4 worm cellular contexts compared by ENCODE assay signal in the genomic region with DNA sequence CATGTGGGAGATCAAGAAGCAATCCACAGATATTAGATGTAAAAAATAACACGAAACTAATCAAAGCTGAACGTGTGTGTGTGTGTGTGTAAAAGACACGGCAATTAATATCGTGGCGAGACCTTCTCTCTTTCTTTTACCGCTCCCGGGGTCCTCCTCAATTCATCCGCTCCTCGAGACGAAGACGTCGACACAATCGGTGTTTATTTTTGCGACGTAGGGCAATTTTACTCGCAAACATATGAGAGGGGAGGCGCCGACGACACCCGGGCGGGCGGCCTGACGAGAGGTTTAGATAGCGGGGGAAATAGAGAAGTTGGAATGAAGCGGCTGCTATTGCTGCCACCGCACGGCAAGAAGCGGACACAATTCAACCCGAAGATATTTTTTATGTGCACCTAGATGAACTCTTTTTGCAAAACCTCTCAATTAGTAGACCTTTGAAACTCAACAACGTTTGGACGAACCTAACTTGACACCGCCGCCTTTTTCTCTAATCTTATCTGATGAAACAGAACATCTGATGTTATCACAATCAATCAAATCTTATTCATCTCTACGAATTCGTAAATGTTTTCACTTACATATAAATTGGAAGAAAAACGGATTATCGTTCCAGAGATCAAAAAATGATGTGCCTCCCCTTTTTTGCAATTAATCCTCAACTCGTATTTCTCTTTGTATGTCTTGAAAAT.
TF ChIP-seq lines count a peak whose summit lies in the region.

No protein-coding gene starts in this region.

TF ChIP-seq in whole organism, L2 larva, 48 proteins besides CTCF, POLR2A, EP300 and RAD21:
- peak; percentile 27 for TF ChIP-seq sma-9 (GFP tag; optimal IDR thresholded peaks at IDR 0.05; lab: Kevin White, UChicago)
- no peak for TF ChIP-seq sma-9 (tag; optimal IDR thresholded peaks at IDR 0.05; lab: Kevin White, UChicago)
- TF ChIP-seq nhr-25 (tag; optimal IDR thresholded peaks at IDR 0.05; lab: Kevin White, UChicago), result peak; percentile 12
- peak; percentile 81 for TF ChIP-seq elt-1 (tag; optimal IDR thresholded peaks at IDR 0.05; lab: Kevin White, UChicago)
- TF ChIP-seq F13H6.1 (tag; optimal IDR thresholded peaks at IDR 0.05; lab: Kevin White, UChicago), result peak; percentile 30
- no peak for TF ChIP-seq fos-1 (tag; optimal IDR thresholded peaks at IDR 0.05; lab: Kevin White, UChicago)
TF ChIP-seq in whole organism, L2 larva: peak in this region for 4.

TF ChIP-seq in whole organism, L4 larva, 104 proteins besides CTCF, POLR2A, EP300 and RAD21 (continues in another document):
- no peak for TF ChIP-seq dpl-1 (GFP tag; optimal IDR thresholded peaks at IDR 0.05; lab: Kevin White, UChicago)
- no peak for TF ChIP-seq nhr-11 (tag; optimal IDR thresholded peaks at IDR 0.05; lab: Kevin White, UChicago)
- TF ChIP-seq dmd-9 (GFP tag; IDR thresholded peaks at IDR 0.05; lab: Robert Waterston, UW), result no peak
- 0 out of 2 replicates have a peak, but pooled peaks have one; percentile 12 for TF ChIP-seq hmg-1.1 (GFP tag; IDR thresholded peaks at IDR 0.05; lab: Robert Waterston, UW)
- no peak for TF ChIP-seq duxl-1 (tag; optimal IDR thresholded peaks at IDR 0.05; lab: Kevin White, UChicago; ENCODE audit: poor library complexity)
- no peak for TF ChIP-seq unc-130 (GFP tag; optimal IDR thresholded peaks at IDR 0.05; lab: Kevin White, UChicago)
- TF ChIP-seq madf-9 (GFP tag; conservative IDR thresholded peaks at IDR 0.05; lab: Robert Waterston, UW), result no peak
- no peak for TF ChIP-seq daf-12 (tag; optimal IDR thresholded peaks at IDR 0.05; lab: Kevin White, UChicago)
- no peak for TF ChIP-seq ceh-32 (tag; optimal IDR thresholded peaks at IDR 0.05; lab: Kevin White, UChicago; ENCODE audit: poor library complexity)
- no peak for TF ChIP-seq spr-3 (GFP tag; optimal IDR thresholded peaks at IDR 0.05; lab: Kevin White, UChicago)
- TF ChIP-seq lir-3 (tag; optimal IDR thresholded peaks at IDR 0.05; lab: Kevin White, UChicago), result no peak
- no peak for TF ChIP-seq R02D3.7 (tag; optimal IDR thresholded peaks at IDR 0.05; lab: Kevin White, UChicago)
- TF ChIP-seq pha-4 (GFP tag; IDR thresholded peaks at IDR 0.05; lab: Robert Waterston, UW), result no peak
- no peak for TF ChIP-seq pha-4 (tag; optimal IDR thresholded peaks at IDR 0.05; lab: Kevin White, UChicago)
- no peak for TF ChIP-seq zip-11 (GFP tag; IDR thresholded peaks at IDR 0.05; lab: Robert Waterston, UW)
- TF ChIP-seq zag-1 (tag; optimal IDR thresholded peaks at IDR 0.05; lab: Kevin White, UChicago), result no peak
- TF ChIP-seq hlh-30 (tag; optimal IDR thresholded peaks at IDR 0.05; lab: Kevin White, UChicago; ENCODE audit: insufficient read depth), result peak; percentile 19
- peak; percentile 55 for TF ChIP-seq aha-1 (tag; lab: Kevin White, UChicago)
- TF ChIP-seq mxl-3 (GFP tag; optimal IDR thresholded peaks at IDR 0.05; lab: Kevin White, UChicago), result peak; percentile 7
- peak; percentile 34; the same call in 1 of the 2 replicates for TF ChIP-seq set-16 (GFP tag; IDR thresholded peaks at IDR 0.05; lab: Robert Waterston, UW)
- TF ChIP-seq daf-16 (GFP tag; optimal IDR thresholded peaks at IDR 0.05; lab: Kevin White, UChicago), result peak in 1 of 2 experiments; percentile 17
- TF ChIP-seq daf-16 (tag; optimal IDR thresholded peaks at IDR 0.05; lab: Kevin White, UChicago), result no peak
- no peak for TF ChIP-seq fos-1 (tag; optimal IDR thresholded peaks at IDR 0.05; lab: Kevin White, UChicago)
- peak; percentile 23 for TF ChIP-seq hlh-11 (tag; optimal IDR thresholded peaks at IDR 0.05; lab: Kevin White, UChicago)
- TF ChIP-seq skn-1 (tag; optimal IDR thresholded peaks at IDR 0.05; lab: Kevin White, UChicago), result no peak
- no peak for TF ChIP-seq ceh-62 (tag; optimal IDR thresholded peaks at IDR 0.05; lab: Kevin White, UChicago)

TF ChIP-seq in whole organism, late embryonic, 69 proteins besides CTCF, POLR2A, EP300 and RAD21:
- peak; percentile 39 for TF ChIP-seq ceh-18 (tag; optimal IDR thresholded peaks at IDR 0.05; lab: Kevin White, UChicago)
- peak; percentile 32 for TF ChIP-seq elt-2 (tag; optimal IDR thresholded peaks at IDR 0.05; lab: Kevin White, UChicago)
- TF ChIP-seq sox-2 (GFP tag; IDR thresholded peaks at IDR 0.05; lab: Robert Waterston, UW), result no peak
- no peak for TF ChIP-seq Y22D7AL.16 (tag; optimal IDR thresholded peaks at IDR 0.05; lab: Kevin White, UChicago)
- peak; percentile 17 for TF ChIP-seq ceh-31 (tag; optimal IDR thresholded peaks at IDR 0.05; lab: Kevin White, UChicago)
- TF ChIP-seq hlh-6 (tag; optimal IDR thresholded peaks at IDR 0.05; lab: Kevin White, UChicago), result peak; percentile 13
- TF ChIP-seq ceh-14 (tag; optimal IDR thresholded peaks at IDR 0.05; lab: Kevin White, UChicago), result peak; percentile 13
- peak; percentile 19 for TF ChIP-seq pha-2 (tag; optimal IDR thresholded peaks at IDR 0.05; lab: Kevin White, UChicago)
- TF ChIP-seq rnt-1 (tag; optimal IDR thresholded peaks at IDR 0.05; lab: Kevin White, UChicago), result peak; percentile 40
- TF ChIP-seq C08G9.2 (tag; optimal IDR thresholded peaks at IDR 0.05; lab: Kevin White, UChicago), result peak; percentile 27
- TF ChIP-seq hlh-30 (tag; optimal IDR thresholded peaks at IDR 0.05; lab: Kevin White, UChicago; ENCODE audit: insufficient read depth), result no peak
- no peak for TF ChIP-seq ceh-24 (tag; optimal IDR thresholded peaks at IDR 0.05; lab: Kevin White, UChicago)
- peak; percentile 17 for TF ChIP-seq tbx-2 (tag; optimal IDR thresholded peaks at IDR 0.05; lab: Kevin White, UChicago)
- TF ChIP-seq hlh-13 (GFP tag; optimal IDR thresholded peaks at IDR 0.05; lab: Kevin White, UChicago), result no peak

TF ChIP-seq in whole organism, mixed stage, embryonic, 35 proteins besides CTCF, POLR2A, EP300 and RAD21:
- TF ChIP-seq mab-5 (tag; optimal IDR thresholded peaks at IDR 0.05; lab: Kevin White, UChicago) (no peak), elt-1 (tag; optimal IDR thresholded peaks at IDR 0.05; lab: Kevin White, UChicago; ENCODE audit: borderline replicate concordance, insufficient read depth) (peak; percentile 90), ces-1 (GFP tag; optimal IDR thresholded peaks at IDR 0.05; lab: Kevin White, UChicago) (no peak), hlh-1 (tag; optimal IDR thresholded peaks at IDR 0.05; lab: Kevin White, UChicago) (peak; percentile 60), lsy-2 (tag; optimal IDR thresholded peaks at IDR 0.05; lab: Kevin White, UChicago) (no peak), mep-1 (tag; optimal IDR thresholded peaks at IDR 0.05; lab: Kevin White, UChicago) (peak; percentile 2), unc-120 (tag; optimal IDR thresholded peaks at IDR 0.05; lab: Kevin White, UChicago; ENCODE audit: poor library complexity, severe bottlenecking) (peak; percentile 28), ham-2 (GFP tag; optimal IDR thresholded peaks at IDR 0.05; lab: Kevin White, UChicago) (peak; percentile 86), M03D4.4 (tag; optimal IDR thresholded peaks at IDR 0.05; lab: Kevin White, UChicago) (no peak), unc-62 (GFP tag; optimal IDR thresholded peaks at IDR 0.05; lab: Kevin White, UChicago) (peak; percentile 30)
